Worm (Caenorhabditis elegans) whole organism, young adult: ENCODE measurements around the gene C28C12.12.

ENCODE experiments used
- F37B4.10 ChIP-seq: fragments of 200-800 bp; sonication (Bioruptor generic); IDR thresholded peaks from 2 replicates; pipeline ENCODE4 v1.3.6; 2022; ENCODE audit warnings: missing genetic modification characterization, missing compliant biosample characterization
- F49E8.2 ChIP-seq: sonication (generic microtip); optimal IDR thresholded peaks from 3 replicates; lab custom pipeline; 2017; ENCODE audit warnings: missing genetic modification characterization, mild to moderate bottlenecking, missing compliant biosample characterization, antibody characterized with exemption, moderate library complexity; ENCODE audit not compliant: insufficient read depth
- F57A8.1 ChIP-seq: fragments of 200-800 bp; sonication (Bioruptor generic); optimal IDR thresholded peaks from 2 replicates; lab custom pipeline; 2018; ENCODE audit warnings: mild to moderate bottlenecking, missing genetic modification characterization, moderate library complexity, missing compliant biosample characterization
- akir-1 ChIP-seq: fragments of 200-800 bp; sonication (Bioruptor generic); optimal IDR thresholded peaks from 2 replicates; lab custom pipeline; 2018; ENCODE audit warnings: mild to moderate bottlenecking, missing genetic modification characterization, moderate library complexity, missing compliant biosample characterization
- gei-17 ChIP-seq: fragments of 200-800 bp; sonication (Bioruptor generic); optimal IDR thresholded peaks from 2 replicates; lab custom pipeline; 2018; ENCODE audit warnings: mild to moderate bottlenecking, missing genetic modification characterization, missing compliant biosample characterization
- nfyb-1 ChIP-seq: fragments of 200-800 bp; sonication (Bioruptor generic); IDR thresholded peaks from 2 replicates; pipeline ENCODE4 v1.3.6; 2022; ENCODE audit warnings: missing genetic modification reagents, missing genetic modification characterization, missing compliant biosample characterization
- pha-4 ChIP-seq: fragments of 150-350 bp; sonication (generic microtip); optimal IDR thresholded peaks from 2 replicates; lab custom pipeline; 2014; ENCODE audit warnings: missing biosample characterization, missing genetic modification reagents, missing genetic modification characterization

ce11 chrIV:8454076-8454475 lies 42.1 kb downstream of the C28C12.12 start:
- TF ChIP-seq F37B4.10 (GFP tag; lab: Robert Waterston, UW) (no peak), F49E8.2 (tag; lab: Kevin White, UChicago) (no peak), gei-17 (no peak), akir-1 (no peak), F57A8.1 (GFP tag; lab: Kevin White, UChicago) (no peak), nfyb-1 (GFP tag; lab: Robert Waterston, UW) (no peak), pha-4 (tag; lab: Kevin White, UChicago) (no peak)
